Fruit fly (Drosophila melanogaster) whole organism, prepupa: ENCODE data around the gene U4-U6-60K.

Experiments
- CG11294 ChIP-seq: fragments of 200-800 bp; sonication (Bioruptor generic); IDR thresholded peaks from 2 replicates; pipeline ENCODE4 v1.3.6; 2022; ENCODE audit warnings: missing biosample characterization, missing genetic modification characterization
- CG15336 ChIP-seq: fragments of 200-800 bp; sonication (Bioruptor generic); IDR thresholded peaks from 2 replicates; pipeline ENCODE4 v1.3.6; 2022; ENCODE audit warnings: missing biosample characterization, missing genetic modification characterization
- CG3032 ChIP-seq: fragments of 200-800 bp; optimal IDR thresholded peaks from 2 replicates; lab custom pipeline; 2019; ENCODE audit warnings: missing biosample characterization, mild to moderate bottlenecking, missing genetic modification characterization, moderate library complexity
- CG3919 ChIP-seq: fragments of 200-800 bp; sonication (Bioruptor generic); optimal IDR thresholded peaks from 3 replicates; lab custom pipeline; 2016; ENCODE audit warnings: missing biosample characterization, missing genetic modification characterization
- CG6808 ChIP-seq: fragments of 200-800 bp; sonication (Bioruptor generic); optimal IDR thresholded peaks from 3 replicates; lab custom pipeline; 2017; ENCODE audit warnings: missing biosample characterization, missing genetic modification characterization, mild to moderate bottlenecking, moderate library complexity, missing genetic modification reagents
- Gug ChIP-seq: fragments of 200-800 bp; sonication (Bioruptor generic); IDR thresholded peaks from 2 replicates; pipeline ENCODE4 v1.3.6; 2022; ENCODE audit warnings: missing biosample characterization, missing genetic modification characterization
- Smox ChIP-seq: fragments of 200-800 bp; sonication (Bioruptor generic); optimal IDR thresholded peaks from 3 replicates; lab custom pipeline; 2016; ENCODE audit warnings: missing biosample characterization, missing genetic modification characterization
- Sox102F ChIP-seq: fragments of 200-800 bp; sonication (Bioruptor generic); optimal IDR thresholded peaks from 2 replicates; lab custom pipeline; 2016; ENCODE audit warnings: missing biosample characterization, mild to moderate bottlenecking, missing genetic modification characterization
- fd59A ChIP-seq: fragments of 200-800 bp; sonication (Bioruptor generic); optimal IDR thresholded peaks from 2 replicates; lab custom pipeline; 2017; ENCODE audit warnings: missing biosample characterization, mild to moderate bottlenecking, missing genetic modification characterization, missing genetic modification reagents
- vri ChIP-seq: fragments of 200-800 bp; sonication (Bioruptor generic); optimal IDR thresholded peaks from 3 replicates; lab custom pipeline; 2016; ENCODE audit warnings: missing biosample characterization, mild to moderate bottlenecking, missing genetic modification characterization

DNA sequence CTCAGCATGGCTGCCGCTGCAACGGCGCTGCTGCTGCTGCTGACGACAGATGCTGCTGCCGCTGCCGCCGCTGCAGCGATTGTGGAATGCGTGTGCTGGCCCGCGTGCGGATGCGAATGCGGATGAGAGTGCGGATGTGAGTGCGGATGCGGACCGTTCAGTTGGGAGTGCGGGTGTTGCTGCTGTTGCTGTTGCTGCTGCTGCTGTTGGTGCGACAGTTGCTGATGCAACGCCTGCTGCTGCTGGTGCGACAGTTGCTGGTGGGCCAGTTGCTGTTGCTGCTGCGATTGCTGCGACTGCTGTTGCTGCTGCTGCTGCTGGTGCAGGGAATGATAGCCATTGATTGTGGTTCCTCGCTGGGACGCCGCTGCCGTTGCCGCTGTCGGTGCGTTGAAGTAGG is 48.6 kb upstream of the U4-U6-60K start:
- no peak for TF ChIP-seq CG11294 (GFP tag; lab: Robert Waterston, UW)
- no peak for TF ChIP-seq vri
- TF ChIP-seq Smox (GFP tag; lab: Kevin White, UChicago) = no peak
- TF ChIP-seq CG6808 = no peak
- TF ChIP-seq fd59A (GFP tag; lab: Kevin White, UChicago) = no peak
- TF ChIP-seq Sox102F (GFP tag; lab: Kevin White, UChicago) = no peak
- TF ChIP-seq CG3919 (GFP tag; lab: Kevin White, UChicago) = peak; percentile 48
- no peak for TF ChIP-seq Gug (GFP tag; lab: Robert Waterston, UW)
- TF ChIP-seq CG15336 (GFP tag; lab: Robert Waterston, UW) = no peak
- TF ChIP-seq CG3032 (tag; lab: Kevin White, UChicago) = no peak
